Fruit fly (Drosophila melanogaster): ENCODE results near the gene CG31709.

Gene CG31709

DNA sequence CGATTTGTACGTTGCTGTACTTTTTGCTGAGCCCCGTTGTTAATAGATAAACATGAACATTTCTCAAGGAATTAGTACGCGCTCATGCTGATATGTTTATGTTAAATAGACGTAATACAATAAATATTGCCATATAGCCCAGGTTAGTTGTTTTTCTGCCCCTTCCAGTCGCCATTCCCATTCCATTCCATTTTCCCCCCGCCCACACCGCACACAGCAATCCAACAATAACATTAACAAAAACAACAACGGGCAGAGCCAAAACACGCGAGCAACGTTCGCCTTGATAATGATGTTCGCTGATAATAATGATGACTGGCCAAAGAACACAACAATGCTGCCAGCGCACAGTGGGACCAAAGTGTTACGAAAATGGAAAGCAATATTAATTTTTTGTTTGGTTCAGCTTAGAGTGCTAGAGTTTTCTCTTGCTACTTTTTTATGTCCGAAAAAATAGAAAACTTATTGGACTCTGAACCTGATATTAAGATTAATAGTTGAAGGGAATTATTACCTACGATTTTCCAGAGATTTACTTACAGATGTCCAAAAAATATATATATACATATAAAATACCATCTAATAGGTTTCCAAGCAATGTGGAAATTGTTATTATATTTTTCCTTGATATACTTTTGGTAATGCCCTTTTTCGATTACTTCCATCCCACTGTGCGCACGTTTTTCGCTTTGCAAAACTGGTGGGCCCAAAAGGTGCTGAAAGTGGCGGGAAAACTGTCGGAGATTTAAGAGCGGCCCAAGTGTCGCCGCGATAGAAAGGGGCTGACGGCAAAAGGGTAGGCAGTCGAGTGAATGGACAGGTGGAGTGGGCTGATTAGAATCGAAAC is 9.6 kb downstream of the CG31709 start (continued):
- peak; percentile 69 for TF ChIP-seq NFAT (GFP tag; IDR thresholded peaks at IDR 0.05)
- TF ChIP-seq CG8944 (GFP tag; optimal IDR thresholded peaks at IDR 0.05): peak; percentile 73
- TF ChIP-seq CG10209 (GFP tag; optimal IDR thresholded peaks at IDR 0.05): peak; percentile 98
- TF ChIP-seq klu (GFP tag; IDR thresholded peaks at IDR 0.05): peak; percentile 86
- TF ChIP-seq HHEX (GFP tag; optimal IDR thresholded peaks at IDR 0.05): peak; percentile 97
- peak; percentile 94 for TF ChIP-seq D19A (tag; optimal IDR thresholded peaks at IDR 0.05)
- TF ChIP-seq disco-r (GFP tag; optimal IDR thresholded peaks at IDR 0.05): peak; percentile 78
- peak; percentile 96 for TF ChIP-seq sens (GFP tag)
- TF ChIP-seq CG6813 (GFP tag; optimal IDR thresholded peaks at IDR 0.05): peak; percentile 94
- peak; percentile 93 for TF ChIP-seq CG8388 (GFP tag; optimal IDR thresholded peaks at IDR 0.05)
- TF ChIP-seq Dll (GFP tag; IDR thresholded peaks at IDR 0.05; ENCODE audit: partially characterized antibody): 0 out of 4 replicates have a peak, but pooled peaks have one; percentile 45
- TF ChIP-seq chif (GFP tag; optimal IDR thresholded peaks at IDR 0.05): peak; percentile 79 to 82
- TF ChIP-seq CG8478 (optimal IDR thresholded peaks at IDR 0.05): no peak
- peak; percentile 98 for TF ChIP-seq BtbVII (GFP tag; optimal IDR thresholded peaks at IDR 0.05)
- TF ChIP-seq CG8089 (GFP tag; optimal IDR thresholded peaks at IDR 0.05): peak; percentile 74
- peak; percentile 94 for TF ChIP-seq CG3838 (GFP tag; optimal IDR thresholded peaks at IDR 0.05)
- TF ChIP-seq CG31365 (tag; optimal IDR thresholded peaks at IDR 0.05): peak; percentile 68
- peak; percentile 38; the same call in 1 of the 3 replicates for TF ChIP-seq CG2199 (GFP tag; IDR thresholded peaks at IDR 0.05)
- peak; percentile 64 for TF ChIP-seq mirr (GFP tag; optimal IDR thresholded peaks at IDR 0.05)
- TF ChIP-seq CG13894 (tag; optimal IDR thresholded peaks at IDR 0.05): peak; percentile 94
- peak; percentile 89 for TF ChIP-seq psq (GFP tag; optimal IDR thresholded peaks at IDR 0.05)
- peak; percentile 99 for TF ChIP-seq CG31441 (GFP tag; IDR thresholded peaks at IDR 0.05)
- peak; percentile 95 for TF ChIP-seq CG17385 (GFP tag; optimal IDR thresholded peaks at IDR 0.05)
- TF ChIP-seq twi (tag; optimal IDR thresholded peaks at IDR 0.05): peak; percentile 92
- peak; percentile 72 for TF ChIP-seq CG10565 (GFP tag; optimal IDR thresholded peaks at IDR 0.05)
- TF ChIP-seq ewg (GFP tag; optimal IDR thresholded peaks at IDR 0.05): peak; percentile 91
- peak; percentile 73 for TF ChIP-seq H2.0 (GFP tag; IDR thresholded peaks at IDR 0.05)
- TF ChIP-seq jing (GFP tag; optimal IDR thresholded peaks at IDR 0.05): peak; percentile 81
- TF ChIP-seq gcm2 (GFP tag; optimal IDR thresholded peaks at IDR 0.05): peak; percentile 97
- no peak for TF ChIP-seq cg (GFP tag; optimal IDR thresholded peaks at IDR 0.05)
- TF ChIP-seq CG10979 (tag; optimal IDR thresholded peaks at IDR 0.05): peak; percentile 96
- peak; percentile 92 for TF ChIP-seq CG5245 (GFP tag; optimal IDR thresholded peaks at IDR 0.05)
- TF ChIP-seq pho (GFP tag; optimal IDR thresholded peaks at IDR 0.05): peak; percentile 81
- peak; percentile 85 for TF ChIP-seq CG10366 (GFP tag; IDR thresholded peaks at IDR 0.05)
- TF ChIP-seq crc (GFP tag; optimal IDR thresholded peaks at IDR 0.05): peak; percentile 58
- peak; percentile 88 for TF ChIP-seq CG3407 (GFP tag; optimal IDR thresholded peaks at IDR 0.05)
- peak; percentile 77 for TF ChIP-seq CG11093 (GFP tag; IDR thresholded peaks at IDR 0.05)
- peak; percentile 76 for TF ChIP-seq Ets97D (GFP tag; optimal IDR thresholded peaks at IDR 0.05)
- peak; percentile 70 for TF ChIP-seq CG33213 (GFP tag; optimal IDR thresholded peaks at IDR 0.05)
- peak; percentile 92 for TF ChIP-seq CG10274 (GFP tag; optimal IDR thresholded peaks at IDR 0.05)
- TF ChIP-seq CG30020 (tag; optimal IDR thresholded peaks at IDR 0.05): peak; percentile 80
- TF ChIP-seq tx (GFP tag; optimal IDR thresholded peaks at IDR 0.05): peak; percentile 85
- no peak for TF ChIP-seq CG9797 (GFP tag; optimal IDR thresholded peaks at IDR 0.05)
- peak; percentile 95 for TF ChIP-seq Chrac-16 (GFP tag; optimal IDR thresholded peaks at IDR 0.05)
- peak; percentile 98 for TF ChIP-seq Sox100B (GFP tag; optimal IDR thresholded peaks at IDR 0.05)
- peak; percentile 64 for TF ChIP-seq grn (GFP tag; optimal IDR thresholded peaks at IDR 0.05)
- TF ChIP-seq CG15479 (GFP tag; optimal IDR thresholded peaks at IDR 0.05): peak; percentile 91
- peak; percentile 58 for TF ChIP-seq btn (GFP tag; optimal IDR thresholded peaks at IDR 0.05)
- TF ChIP-seq usp (GFP tag; optimal IDR thresholded peaks at IDR 0.05): no peak

All from whole organism, embryonic.